Worm (Caenorhabditis elegans) whole organism, L1 larva: ENCODE results near the gene C02B8.1.

Experiments used
- C04F5.9 ChIP-seq: sonication (generic microtip); optimal IDR thresholded peaks from 2 replicates; lab custom pipeline; 2016; ENCODE audit warnings: missing genetic modification characterization, missing compliant biosample characterization
- alr-1 ChIP-seq: fragments of 200-800 bp; sonication (Bioruptor generic); optimal IDR thresholded peaks from 2 replicates; lab custom pipeline; 2018; ENCODE audit warnings: borderline replicate concordance, mild to moderate bottlenecking, missing genetic modification characterization, missing compliant biosample characterization
- ama-1 ChIP-seq: fragments of 150-350 bp; optimal IDR thresholded peaks from 2 replicates; lab custom pipeline; 2014
- ceh-8 ChIP-seq: fragments of 200-800 bp; sonication (Bioruptor generic); optimal IDR thresholded peaks from 2 replicates; lab custom pipeline; 2018; ENCODE audit warnings: mild to moderate bottlenecking, missing genetic modification characterization, moderate library complexity, missing compliant biosample characterization
- ceh-90 ChIP-seq: sonication (generic microtip); optimal IDR thresholded peaks from 2 replicates; lab custom pipeline; 2016; ENCODE audit warnings: missing genetic modification characterization, missing compliant biosample characterization
- dsc-1 ChIP-seq: sonication (generic microtip); optimal IDR thresholded peaks from 2 replicates; lab custom pipeline; 2016; ENCODE audit warnings: mild to moderate bottlenecking, missing genetic modification characterization, missing compliant biosample characterization
- efl-1 ChIP-seq, 4 experiments: fragments of 150-350 bp; optimal IDR thresholded peaks in 3 of 4; peaks in 1 of 4; 1 replicate in 1 of 4; 2 replicates in 3 of 4; lab custom pipeline; 2014; ENCODE audit warnings: missing biosample characterization in 2 of 4, missing genetic modification characterization in 2 of 4, missing genetic modification reagents in 2 of 4
- elt-3 ChIP-seq, 6 experiments: fragments of 150-350 bp in 1 of 6; sonication (generic microtip); optimal IDR thresholded peaks; 2 replicates each; lab custom pipeline; 2017 to 2018; ENCODE audit warnings: missing biosample characterization in 6 of 6, missing genetic modification characterization in 6 of 6, inconsistent platforms in 1 of 6
- ets-5 ChIP-seq: fragments of 200-800 bp; sonication (Bioruptor generic); IDR thresholded peaks from 2 replicates; pipeline ENCODE4 v1.3.6; 2022; ENCODE audit warnings: missing genetic modification characterization, missing compliant biosample characterization
- fkh-10 ChIP-seq: sonication (generic microtip); optimal IDR thresholded peaks from 2 replicates; lab custom pipeline; 2017; ENCODE audit warnings: missing biosample characterization, missing genetic modification reagents, missing genetic modification characterization
- fkh-4 ChIP-seq: sonication (generic microtip); optimal IDR thresholded peaks from 2 replicates; lab custom pipeline; 2016; ENCODE audit warnings: missing compliant biosample characterization, missing genetic modification characterization, borderline replicate concordance
- jun-1 ChIP-seq: fragments of 150-350 bp; optimal IDR thresholded peaks from 2 replicates; lab custom pipeline; 2014; ENCODE audit warnings: missing biosample characterization, missing genetic modification reagents, missing genetic modification characterization
- lin-15B ChIP-seq: fragments of 150-350 bp; sonication (generic microtip); optimal IDR thresholded peaks from 3 replicates; lab custom pipeline; 2014; ENCODE audit warnings: missing biosample characterization, missing genetic modification characterization
- lin-35 ChIP-seq, 2 experiments: fragments of 150-350 bp; optimal IDR thresholded peaks; 2 replicates each; lab custom pipeline; 2014; ENCODE audit warnings: missing biosample characterization in 2 of 2, missing genetic modification characterization in 2 of 2, missing genetic modification reagents in 2 of 2
- lir-3 ChIP-seq: sonication (generic microtip); optimal IDR thresholded peaks from 2 replicates; lab custom pipeline; 2016; ENCODE audit warnings: mild to moderate bottlenecking, missing genetic modification characterization, moderate library complexity, missing compliant biosample characterization; ENCODE audit not compliant: poor library complexity
- lsy-2 ChIP-seq, 2 experiments: fragments of 150-350 bp; optimal IDR thresholded peaks; 2 replicates each; lab custom pipeline; 2014; ENCODE audit warnings: missing biosample characterization in 2 of 2, missing genetic modification characterization in 2 of 2
- mdl-1 ChIP-seq, 2 experiments: fragments of 150-350 bp; optimal IDR thresholded peaks; 2 replicates each; lab custom pipeline; 2014 to 2017; ENCODE audit warnings: missing biosample characterization in 2 of 2, missing genetic modification characterization in 2 of 2, inconsistent platforms in 1 of 2
- nhr-19 ChIP-seq: fragments of 200-800 bp; sonication (Bioruptor generic); conservative IDR thresholded peaks from 2 replicates; pipeline ENCODE4 v1.3.6; 2022; ENCODE audit warnings: missing genetic modification characterization, missing compliant biosample characterization
- nhr-20 ChIP-seq: sonication (generic microtip); optimal IDR thresholded peaks from 2 replicates; lab custom pipeline; 2016; ENCODE audit warnings: mild to moderate bottlenecking, missing genetic modification characterization, missing compliant biosample characterization
- nhr-237 ChIP-seq: fragments of 150-350 bp; optimal IDR thresholded peaks from 2 replicates; lab custom pipeline; 2014; ENCODE audit warnings: missing biosample characterization, missing genetic modification characterization
- nhr-47 ChIP-seq: sonication (generic microtip); optimal IDR thresholded peaks from 2 replicates; lab custom pipeline; 2016; ENCODE audit warnings: mild to moderate bottlenecking, missing genetic modification characterization, moderate library complexity, missing compliant biosample characterization
- nhr-85 ChIP-seq: sonication (generic microtip); peaks from one replicate; lab custom pipeline; 2016; ENCODE audit warnings: missing genetic modification characterization, inconsistent platforms, missing compliant biosample characterization
- nhr-90 ChIP-seq: sonication (generic microtip); optimal IDR thresholded peaks from 2 replicates; lab custom pipeline; 2016; ENCODE audit warnings: mild to moderate bottlenecking, missing genetic modification characterization, missing compliant biosample characterization; ENCODE audit not compliant: poor library complexity
- pax-3 ChIP-seq: fragments of 200-800 bp; sonication (Bioruptor generic); optimal IDR thresholded peaks from 2 replicates; lab custom pipeline; 2018; ENCODE audit warnings: mild to moderate bottlenecking, missing genetic modification characterization, moderate library complexity, missing compliant biosample characterization
- rnt-1 ChIP-seq: sonication (generic microtip); optimal IDR thresholded peaks from 2 replicates; lab custom pipeline; 2016; ENCODE audit warnings: mild to moderate bottlenecking, missing genetic modification characterization, moderate library complexity, missing compliant biosample characterization
- skn-1 ChIP-seq: fragments of 150-350 bp; optimal IDR thresholded peaks from 2 replicates; lab custom pipeline; 2014; ENCODE audit warnings: missing biosample characterization, missing genetic modification characterization
- snu-23 ChIP-seq: sonication (generic microtip); optimal IDR thresholded peaks from 2 replicates; lab custom pipeline; 2016; ENCODE audit warnings: missing genetic modification characterization, missing compliant biosample characterization
- sox-4 ChIP-seq: sonication (generic microtip); optimal IDR thresholded peaks from 2 replicates; lab custom pipeline; 2016; ENCODE audit warnings: missing genetic modification characterization, missing compliant biosample characterization
- unc-30 ChIP-seq: sonication (generic microtip); optimal IDR thresholded peaks from 2 replicates; lab custom pipeline; 2017; ENCODE audit warnings: missing biosample characterization, missing genetic modification characterization
- unc-62 ChIP-seq: fragments of 150-350 bp; optimal IDR thresholded peaks from 2 replicates; lab custom pipeline; 2014; ENCODE audit warnings: missing biosample characterization, missing genetic modification reagents, missing genetic modification characterization
- unc-98 ChIP-seq: fragments of 200-800 bp; sonication (Bioruptor generic); IDR thresholded peaks from 2 replicates; pipeline ENCODE4 v1.3.6; 2022; ENCODE audit warnings: missing genetic modification characterization, missing compliant biosample characterization
- zag-1 ChIP-seq: fragments of 150-350 bp; optimal IDR thresholded peaks from 2 replicates; lab custom pipeline; 2014; ENCODE audit warnings: missing biosample characterization, missing genetic modification characterization
- ztf-4 ChIP-seq: fragments of 150-350 bp; optimal IDR thresholded peaks from 2 replicates; lab custom pipeline; 2014; ENCODE audit warnings: missing biosample characterization, missing genetic modification characterization

The C02B8.1 gene

DNA sequence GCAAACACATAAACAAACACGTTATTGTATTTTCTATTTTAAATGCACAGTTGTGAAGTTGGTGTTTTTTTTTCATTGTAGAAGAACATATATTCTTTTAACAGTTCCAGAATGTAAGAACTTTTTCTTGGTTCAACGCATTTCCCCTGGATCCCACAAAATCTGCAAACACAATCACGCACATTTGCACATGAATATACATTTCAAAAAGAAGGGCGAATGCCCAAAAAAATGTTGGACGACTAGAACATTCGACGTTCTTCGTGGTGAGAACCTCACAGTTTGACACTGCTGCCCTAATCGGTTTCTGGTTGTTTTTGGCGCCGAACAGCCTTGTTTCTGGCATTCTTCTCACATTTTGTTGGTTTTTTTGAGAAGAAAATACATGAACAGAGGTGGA, 38.0 kb upstream of the C02B8.1 start (continued):
- TF ChIP-seq ceh-90 = no peak
- no peak for TF ChIP-seq ama-1
- TF ChIP-seq efl-1 (optimal IDR thresholded peaks at IDR 0.05; lab: Kevin White, UChicago) = peak in 1 of 2 experiments; percentile 18
- TF ChIP-seq efl-1 (GFP tag; optimal IDR thresholded peaks at IDR 0.05 in 1 of 2; lab: Kevin White, UChicago) = peak; percentile 55 to 76
- no peak for TF ChIP-seq sox-4 (tag; lab: Kevin White, UChicago)
- no peak for TF ChIP-seq lir-3 (tag; lab: Kevin White, UChicago)
- TF ChIP-seq fkh-10 (GFP tag; lab: Kevin White, UChicago) = no peak
- TF ChIP-seq zag-1 (tag; lab: Kevin White, UChicago) = no peak
- no peak for TF ChIP-seq unc-30 (tag; lab: Kevin White, UChicago)
- TF ChIP-seq lin-35 (GFP tag; optimal IDR thresholded peaks at IDR 0.05; lab: Kevin White, UChicago) = peak in 1 of 2 experiments; percentile 27
- TF ChIP-seq nhr-85 (tag; lab: Kevin White, UChicago) = no peak
- TF ChIP-seq nhr-19 (GFP tag; lab: Robert Waterston, UW) = 0 out of 2 replicates have a peak, but pooled peaks have one; percentile 17
- no peak for TF ChIP-seq nhr-237 (tag; lab: Kevin White, UChicago)
- peak; percentile 8 for TF ChIP-seq nhr-90 (tag; lab: Kevin White, UChicago)
- no peak for TF ChIP-seq ets-5 (GFP tag; lab: Robert Waterston, UW)
- TF ChIP-seq elt-3 (tag; optimal IDR thresholded peaks at IDR 0.05; lab: Kevin White, UChicago) = no peak
- TF ChIP-seq C04F5.9 (tag; lab: Kevin White, UChicago) = no peak
- TF ChIP-seq ceh-8 (GFP tag; lab: Kevin White, UChicago) = no peak
- peak; percentile 58 for TF ChIP-seq rnt-1 (tag; lab: Kevin White, UChicago)
- peak; percentile 49 for TF ChIP-seq nhr-47 (tag; lab: Kevin White, UChicago)
- TF ChIP-seq alr-1 = no peak
- peak; percentile 31 for TF ChIP-seq skn-1 (tag; lab: Kevin White, UChicago)
- TF ChIP-seq jun-1 (tag; lab: Kevin White, UChicago) = no peak
- TF ChIP-seq lsy-2 (tag; optimal IDR thresholded peaks at IDR 0.05; lab: Kevin White, UChicago) = peak; percentile 21 to 44
- no peak for TF ChIP-seq unc-62 (GFP tag; lab: Kevin White, UChicago)
- peak; percentile 27 for TF ChIP-seq nhr-20 (tag; lab: Kevin White, UChicago)
- TF ChIP-seq mdl-1 (tag; optimal IDR thresholded peaks at IDR 0.05; lab: Kevin White, UChicago) = peak in 1 of 2 experiments; percentile 33

DNA sequence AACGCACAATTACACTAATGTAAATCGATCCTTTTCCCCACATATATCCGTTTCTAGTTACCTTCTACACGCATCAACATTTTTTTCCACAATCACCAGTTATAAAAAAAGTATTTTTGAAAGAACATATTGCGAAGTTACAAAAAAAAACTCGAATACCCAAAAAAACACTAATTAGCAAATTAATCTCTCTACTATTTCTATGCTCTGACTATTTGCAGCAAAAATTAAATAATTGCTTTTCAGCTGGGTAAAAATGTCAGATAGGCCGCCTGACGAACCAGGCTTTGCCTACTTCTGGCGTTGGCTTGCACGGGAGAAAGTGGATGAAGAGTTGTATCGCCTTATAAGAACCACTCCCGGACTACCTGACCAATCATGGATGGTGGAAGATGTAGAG, 37.3 kb upstream of the C02B8.1 start, which contains the start of gene K07E3.1:
TSS of gene K07E3.1 (plus strand) at position 247 of the 400 bp plus-strand sequence.
- TF ChIP-seq ztf-4 (tag; lab: Kevin White, UChicago) (no peak), nhr-85 (tag; lab: Kevin White, UChicago) (peak; percentile 72), pax-3 (tag; lab: Kevin White, UChicago) (no peak), snu-23 (no peak), nhr-47 (tag; lab: Kevin White, UChicago) (no peak), efl-1 (optimal IDR thresholded peaks at IDR 0.05; lab: Kevin White, UChicago) (no peak), efl-1 (GFP tag; optimal IDR thresholded peaks at IDR 0.05 in 1 of 2; lab: Kevin White, UChicago) (no peak)

DNA sequence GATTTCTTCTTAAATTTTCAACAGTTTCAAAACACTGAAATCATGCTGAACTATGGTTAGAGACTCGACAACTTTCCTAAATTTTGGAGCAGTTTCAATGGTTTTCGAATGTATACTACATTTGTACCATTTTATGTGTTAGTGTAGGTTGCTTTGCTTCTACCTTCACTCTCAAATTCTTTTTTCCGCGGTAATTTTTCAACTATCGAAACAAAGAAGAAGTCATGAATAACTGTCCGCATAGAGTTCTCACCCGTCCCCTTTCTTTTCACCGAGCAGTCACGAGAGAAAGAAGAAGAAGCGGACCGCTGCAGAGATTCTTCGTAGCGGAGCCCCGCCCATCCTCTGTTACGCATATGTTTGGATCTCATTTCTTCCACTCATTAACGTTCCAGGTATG, 31.3 kb upstream of the C02B8.1 start, which contains the start of gene hlh-8:
TSS of gene hlh-8 (plus strand) at position 301 of the 400 bp plus-strand sequence.
- peak; percentile 58 for TF ChIP-seq nhr-85 (tag; lab: Kevin White, UChicago)
- TF ChIP-seq C04F5.9 (tag; lab: Kevin White, UChicago) = no peak

DNA sequence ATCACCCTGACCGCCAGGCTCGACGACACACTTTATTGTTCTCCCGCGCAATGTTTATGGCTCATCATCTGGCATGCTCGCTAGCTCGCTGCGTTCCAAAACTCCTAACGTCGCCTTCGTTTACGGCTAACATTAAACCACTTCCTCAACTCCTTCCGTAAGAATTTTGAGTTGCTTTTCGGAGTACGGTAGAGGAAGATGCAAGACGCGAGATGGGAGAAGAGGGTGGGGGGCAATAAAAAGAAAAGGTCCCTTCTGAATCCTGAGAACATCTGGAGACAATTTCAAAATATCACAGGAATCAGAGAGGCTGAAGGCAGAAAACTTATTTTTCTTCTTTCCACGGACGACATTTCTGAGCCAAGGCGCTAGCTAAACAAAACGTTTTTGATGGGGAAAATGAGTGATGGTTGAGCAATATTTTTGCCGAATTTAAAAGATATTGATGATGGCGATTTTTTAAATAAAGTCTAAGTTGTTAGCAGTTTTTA, 29.6 kb upstream of the C02B8.1 start:
- TF ChIP-seq fkh-4 (tag; lab: Kevin White, UChicago) (peak; percentile 62), dsc-1 (tag; lab: Kevin White, UChicago) (peak; percentile 84), unc-98 (no peak)

DNA sequence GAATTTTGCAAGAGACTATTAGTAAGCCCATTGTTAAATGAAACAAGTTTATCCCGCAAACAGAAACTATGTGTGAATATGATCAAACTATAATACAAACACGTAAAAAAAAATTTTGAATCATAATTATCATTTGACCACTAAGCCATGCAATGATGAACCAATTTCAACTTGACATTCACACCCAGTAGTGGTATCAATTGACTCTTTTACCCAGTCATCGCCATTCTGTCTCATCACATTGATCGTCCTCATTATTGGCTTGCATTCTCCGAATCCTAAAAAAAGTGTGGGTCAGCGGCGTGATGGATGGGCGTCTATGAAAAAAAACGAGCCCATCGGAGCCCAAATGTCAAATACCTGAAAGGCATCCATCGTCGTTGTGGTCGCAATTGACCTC, 27.2 kb upstream of the C02B8.1 start:
- TF ChIP-seq nhr-19 (GFP tag; lab: Robert Waterston, UW) (no peak), lin-15B (tag; lab: Kevin White, UChicago) (no peak), alr-1 (no peak)
- TF ChIP-seq, all 84 proteins: peak for 0
